Fruit fly (Drosophila melanogaster): ENCODE data around the gene CkIIalpha-i3.
A peak's percentile ranks its signal among the peaks of the same experiment; 100 is the strongest.

The CkIIalpha-i3 gene

DNA sequence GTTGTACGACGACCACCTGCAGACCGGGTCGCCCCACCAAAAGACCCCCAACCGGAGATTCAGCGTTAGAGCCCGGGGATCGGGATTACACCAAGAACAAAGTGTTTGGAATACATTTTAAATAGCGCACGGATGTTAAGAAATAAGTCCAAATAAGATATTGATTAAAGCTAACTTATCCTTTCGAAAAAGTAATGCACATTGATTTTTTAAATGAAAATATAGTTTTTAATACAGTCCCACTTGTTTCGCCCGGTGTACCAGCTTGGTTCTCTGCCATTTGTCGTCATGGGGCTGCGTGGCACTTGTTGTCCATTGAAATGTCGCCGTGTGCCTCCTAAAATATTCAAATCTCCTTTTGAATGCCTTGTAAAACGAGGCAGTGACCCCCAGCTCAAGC is 10.6 kb upstream of the CkIIalpha-i3 start (continued):
- TF ChIP-seq net (GFP tag; optimal IDR thresholded peaks at IDR 0.05) (no peak), CG34406 (GFP tag; optimal IDR thresholded peaks at IDR 0.05) (no peak), fkh (GFP tag; optimal IDR thresholded peaks at IDR 0.05) (no peak), CG11294 (GFP tag; IDR thresholded peaks at IDR 0.05) (peak; percentile 65), CG6792 (GFP tag; optimal IDR thresholded peaks at IDR 0.05) (no peak), esn (GFP tag; optimal IDR thresholded peaks at IDR 0.05) (peak; percentile 6), CG32006 (GFP tag; optimal IDR thresholded peaks at IDR 0.05) (peak; percentile 82), Eip75B (GFP tag; optimal IDR thresholded peaks at IDR 0.05) (peak; percentile 40), CG10631 (GFP tag; optimal IDR thresholded peaks at IDR 0.05) (peak; percentile 66), Ets21C (GFP tag; optimal IDR thresholded peaks at IDR 0.05) (no peak), Met (GFP tag; optimal IDR thresholded peaks at IDR 0.05) (no peak), CG4318 (GFP tag; optimal IDR thresholded peaks at IDR 0.05) (peak; percentile 57), CG6276 (GFP tag; optimal IDR thresholded peaks at IDR 0.05) (peak; percentile 39), CG8319 (GFP tag; optimal IDR thresholded peaks at IDR 0.05) (no peak), achi (GFP tag; optimal IDR thresholded peaks at IDR 0.05) (peak; percentile 59), acj6 (GFP tag; optimal IDR thresholded peaks at IDR 0.05) (peak; percentile 21), OdsH (GFP tag; optimal IDR thresholded peaks at IDR 0.05) (peak; percentile 40), CG8632 (GFP tag; optimal IDR thresholded peaks at IDR 0.05) (no peak)

DNA sequence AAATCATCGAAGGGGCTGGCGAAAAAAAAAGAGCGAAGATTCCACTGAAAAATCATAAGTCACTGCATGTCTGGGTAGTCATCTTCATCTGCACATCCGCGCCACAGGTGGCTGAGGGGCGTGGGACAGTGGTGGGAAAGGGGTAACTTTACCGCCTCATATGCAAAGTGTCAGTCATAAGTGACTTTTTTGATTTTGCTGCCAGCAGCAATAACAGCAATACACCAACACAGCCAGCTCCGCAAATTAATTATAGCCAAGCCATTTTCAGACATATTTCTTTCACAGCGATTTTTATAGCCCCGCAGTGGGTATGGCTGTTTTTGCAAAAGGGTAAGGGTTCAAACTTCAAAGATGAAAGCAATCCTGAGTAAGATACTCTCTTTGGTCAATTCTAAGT is 8.0 kb upstream of the CkIIalpha-i3 start:
- TF ChIP-seq Smox (GFP tag; optimal IDR thresholded peaks at IDR 0.05) (no peak), CG8632 (GFP tag; optimal IDR thresholded peaks at IDR 0.05) (no peak), fd85E (GFP tag; optimal IDR thresholded peaks at IDR 0.05) (no peak), CG32006 (GFP tag; optimal IDR thresholded peaks at IDR 0.05) (peak; percentile 0), Hr4 (GFP tag; optimal IDR thresholded peaks at IDR 0.05) (no peak), Eip78C (GFP tag) (peak; percentile 21), Met (GFP tag; optimal IDR thresholded peaks at IDR 0.05) (no peak)

DNA sequence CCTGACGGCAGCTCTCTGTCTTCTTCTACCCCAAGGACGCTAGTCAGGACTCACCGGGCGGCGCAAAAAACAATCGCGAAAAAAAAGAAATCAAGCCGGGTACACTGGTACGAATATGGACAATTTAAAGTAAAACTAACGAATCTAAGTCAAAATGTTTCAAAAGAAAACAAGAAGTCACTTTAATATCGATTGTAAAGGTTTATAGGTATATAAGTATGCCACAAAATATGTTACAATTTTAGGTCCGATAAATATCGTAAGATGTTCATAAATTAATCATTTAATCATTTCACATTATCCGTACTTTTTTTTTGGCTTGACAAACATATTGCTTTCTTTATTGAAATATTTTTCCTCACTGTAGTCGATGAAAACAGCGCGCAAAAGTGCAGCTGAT is 5.7 kb upstream of the CkIIalpha-i3 start:
- no peak for TF ChIP-seq eg (GFP tag; IDR thresholded peaks at IDR 0.05)
- no peak for TF ChIP-seq CG8119 (GFP tag; IDR thresholded peaks at IDR 0.05)
- no peak for TF ChIP-seq OdsH (GFP tag; optimal IDR thresholded peaks at IDR 0.05)
- no peak for TF ChIP-seq Gug (GFP tag; IDR thresholded peaks at IDR 0.05)
- TF ChIP-seq CG32006 (GFP tag; optimal IDR thresholded peaks at IDR 0.05) = no peak
- TF ChIP-seq achi (GFP tag; optimal IDR thresholded peaks at IDR 0.05) = peak; percentile 13
- TF ChIP-seq CG7368 (GFP tag; optimal IDR thresholded peaks at IDR 0.05) = no peak
- TF ChIP-seq CG8319 (GFP tag; optimal IDR thresholded peaks at IDR 0.05) = no peak
- no peak for TF ChIP-seq Ets21C (GFP tag; optimal IDR thresholded peaks at IDR 0.05)
- no peak for TF ChIP-seq CG8632 (GFP tag; optimal IDR thresholded peaks at IDR 0.05)
- TF ChIP-seq CG3919 (GFP tag; optimal IDR thresholded peaks at IDR 0.05) = no peak
- TF ChIP-seq net (GFP tag; optimal IDR thresholded peaks at IDR 0.05) = no peak
- TF ChIP-seq CG11294 (GFP tag; IDR thresholded peaks at IDR 0.05) = no peak
- no peak for TF ChIP-seq Sox14 (GFP tag; optimal IDR thresholded peaks at IDR 0.05)
- TF ChIP-seq CG3032 (tag; optimal IDR thresholded peaks at IDR 0.05) = no peak
- no peak for TF ChIP-seq dac (GFP tag; optimal IDR thresholded peaks at IDR 0.05)
- TF ChIP-seq CG9139 (GFP tag; optimal IDR thresholded peaks at IDR 0.05) = no peak
- TF ChIP-seq Ets96B (tag; optimal IDR thresholded peaks at IDR 0.05) = no peak
- no peak for TF ChIP-seq CG6792 (GFP tag; optimal IDR thresholded peaks at IDR 0.05)
- no peak for TF ChIP-seq CG6276 (GFP tag; optimal IDR thresholded peaks at IDR 0.05)
- TF ChIP-seq Lpt (GFP tag; optimal IDR thresholded peaks at IDR 0.05) = no peak
- peak; percentile 13 for TF ChIP-seq Eip75B (GFP tag; optimal IDR thresholded peaks at IDR 0.05)
- TF ChIP-seq Met (GFP tag; optimal IDR thresholded peaks at IDR 0.05) = peak; percentile 5
- TF ChIP-seq ss (GFP tag; optimal IDR thresholded peaks at IDR 0.05) = no peak
- peak; percentile 62 for TF ChIP-seq svp (GFP tag)
- no peak for TF ChIP-seq fd59A (GFP tag; optimal IDR thresholded peaks at IDR 0.05)
- TF ChIP-seq CG10631 (GFP tag; optimal IDR thresholded peaks at IDR 0.05) = peak; percentile 8
- peak; percentile 7 for TF ChIP-seq Sox102F (GFP tag; optimal IDR thresholded peaks at IDR 0.05)
- TF ChIP-seq topi (GFP tag; optimal IDR thresholded peaks at IDR 0.05) = peak; percentile 2
- peak; percentile 63 for TF ChIP-seq Eip78C (GFP tag)
- TF ChIP-seq Blimp-1 (GFP tag; optimal IDR thresholded peaks at IDR 0.05) = no peak
- TF ChIP-seq esn (GFP tag; optimal IDR thresholded peaks at IDR 0.05) = peak; percentile 19

All from whole organism, prepupa.